Worm (Caenorhabditis elegans) whole organism, L3 larva: ENCODE results near the gene F49C12.2.
A peak's percentile ranks its signal among the peaks of the same experiment; 100 is the strongest.

Experiments
- ZK546.5 ChIP-seq: sonication (generic microtip); optimal IDR thresholded peaks from 2 replicates; lab custom pipeline; 2017; ENCODE audit warnings: missing biosample characterization, missing genetic modification characterization
- aly-2 ChIP-seq: fragments of 150-350 bp; optimal IDR thresholded peaks from 2 replicates; lab custom pipeline; 2014; ENCODE audit warnings: missing biosample characterization, missing genetic modification characterization
- ama-1 ChIP-seq: fragments of 150-350 bp; optimal IDR thresholded peaks from 2 replicates; lab custom pipeline; 2018
- ceh-28 ChIP-seq: fragments of 150-350 bp; optimal IDR thresholded peaks from 2 replicates; lab custom pipeline; 2014; ENCODE audit warnings: missing biosample characterization, missing genetic modification reagents, missing genetic modification characterization
- ceh-82 ChIP-seq: fragments of 150-350 bp; optimal IDR thresholded peaks from 2 replicates; lab custom pipeline; 2014; ENCODE audit warnings: missing biosample characterization, missing genetic modification characterization
- egl-27 ChIP-seq: sonication (generic microtip); optimal IDR thresholded peaks from 4 replicates; lab custom pipeline; 2017; ENCODE audit warnings: missing biosample characterization, missing genetic modification reagents, missing genetic modification characterization
- egl-5 ChIP-seq: fragments of 150-350 bp; optimal IDR thresholded peaks from 2 replicates; lab custom pipeline; 2017; ENCODE audit warnings: missing biosample characterization, missing genetic modification reagents, missing genetic modification characterization, inconsistent platforms
- elt-1 ChIP-seq: fragments of 150-350 bp; optimal IDR thresholded peaks from 2 replicates; lab custom pipeline; 2014; ENCODE audit warnings: missing biosample characterization, missing genetic modification characterization
- elt-3 ChIP-seq, 3 experiments: fragments of 150-350 bp in 1 of 3; sonication (generic microtip) in 2 of 3; optimal IDR thresholded peaks; 2 replicates in 2 of 3; 4 replicates in 1 of 3; lab custom pipeline; 2014 to 2017; ENCODE audit warnings: missing biosample characterization in 3 of 3, missing genetic modification characterization in 3 of 3
- fkh-10 ChIP-seq: sonication (generic microtip); optimal IDR thresholded peaks from 2 replicates; lab custom pipeline; 2017; ENCODE audit warnings: missing biosample characterization, missing genetic modification reagents, missing genetic modification characterization
- fkh-2 ChIP-seq: fragments of 150-350 bp; optimal IDR thresholded peaks from 2 replicates; lab custom pipeline; 2014; ENCODE audit warnings: missing biosample characterization, missing genetic modification reagents, missing genetic modification characterization
- hmg-11 ChIP-seq: sonication (generic microtip); optimal IDR thresholded peaks from 2 replicates; lab custom pipeline; 2016; ENCODE audit warnings: missing genetic modification characterization, missing compliant biosample characterization
- lin-15B ChIP-seq: fragments of 150-350 bp; optimal IDR thresholded peaks from 2 replicates; lab custom pipeline; 2014; ENCODE audit warnings: missing biosample characterization, missing genetic modification characterization
- lin-39 ChIP-seq: fragments of 150-350 bp; optimal IDR thresholded peaks from 2 replicates; lab custom pipeline; 2018; ENCODE audit warnings: missing biosample characterization, missing genetic modification reagents, missing genetic modification characterization
- lsy-12 ChIP-seq: sonication (generic microtip); optimal IDR thresholded peaks from 2 replicates; lab custom pipeline; 2016; ENCODE audit warnings: mild to moderate bottlenecking, missing genetic modification characterization, missing compliant biosample characterization
- mdl-1 ChIP-seq: fragments of 150-350 bp; optimal IDR thresholded peaks from 2 replicates; lab custom pipeline; 2014; ENCODE audit warnings: missing biosample characterization, missing genetic modification characterization
- mml-1 ChIP-seq: fragments of 150-350 bp; sonication (generic microtip); optimal IDR thresholded peaks from 3 replicates; lab custom pipeline; 2014; ENCODE audit warnings: missing biosample characterization, missing genetic modification characterization
- nhr-12 ChIP-seq: fragments of 150-350 bp; optimal IDR thresholded peaks from 2 replicates; lab custom pipeline; 2014; ENCODE audit warnings: missing biosample characterization, missing genetic modification characterization
- nhr-23 ChIP-seq: fragments of 150-350 bp; optimal IDR thresholded peaks from 2 replicates; lab custom pipeline; 2014; ENCODE audit warnings: missing biosample characterization, missing genetic modification reagents, missing genetic modification characterization
- nhr-237 ChIP-seq: fragments of 150-350 bp; optimal IDR thresholded peaks from 2 replicates; lab custom pipeline; 2014; ENCODE audit warnings: missing biosample characterization, missing genetic modification characterization
- nhr-25 ChIP-seq: sonication (generic microtip); optimal IDR thresholded peaks from 2 replicates; lab custom pipeline; 2017; ENCODE audit warnings: missing biosample characterization, missing genetic modification characterization
- pha-4 ChIP-seq: fragments of 150-350 bp; optimal IDR thresholded peaks from 2 replicates; lab custom pipeline; 2014; ENCODE audit warnings: missing biosample characterization, missing genetic modification reagents, missing genetic modification characterization
- pqm-1 ChIP-seq: fragments of 150-350 bp; optimal IDR thresholded peaks from 2 replicates; lab custom pipeline; 2017; ENCODE audit warnings: missing biosample characterization, missing genetic modification characterization, inconsistent platforms
- sea-2 ChIP-seq: fragments of 150-350 bp; sonication (generic microtip); optimal IDR thresholded peaks from 4 replicates; lab custom pipeline; 2014; ENCODE audit warnings: missing biosample characterization, missing genetic modification reagents, missing genetic modification characterization
- skn-1 ChIP-seq: fragments of 150-350 bp; optimal IDR thresholded peaks from 2 replicates; lab custom pipeline; 2014; ENCODE audit warnings: missing biosample characterization, missing genetic modification characterization
- tbx-2 ChIP-seq: sonication (generic microtip); optimal IDR thresholded peaks from 2 replicates; lab custom pipeline; 2016; ENCODE audit warnings: mild to moderate bottlenecking, missing genetic modification characterization, missing compliant biosample characterization
- ztf-11 ChIP-seq: fragments of 150-350 bp; optimal IDR thresholded peaks from 2 replicates; lab custom pipeline; 2014; ENCODE audit warnings: missing biosample characterization, missing genetic modification characterization
- ztf-4 ChIP-seq: fragments of 150-350 bp; optimal IDR thresholded peaks from 2 replicates; lab custom pipeline; 2014; ENCODE audit warnings: missing biosample characterization, missing genetic modification characterization

F49C12.2 gene

DNA sequence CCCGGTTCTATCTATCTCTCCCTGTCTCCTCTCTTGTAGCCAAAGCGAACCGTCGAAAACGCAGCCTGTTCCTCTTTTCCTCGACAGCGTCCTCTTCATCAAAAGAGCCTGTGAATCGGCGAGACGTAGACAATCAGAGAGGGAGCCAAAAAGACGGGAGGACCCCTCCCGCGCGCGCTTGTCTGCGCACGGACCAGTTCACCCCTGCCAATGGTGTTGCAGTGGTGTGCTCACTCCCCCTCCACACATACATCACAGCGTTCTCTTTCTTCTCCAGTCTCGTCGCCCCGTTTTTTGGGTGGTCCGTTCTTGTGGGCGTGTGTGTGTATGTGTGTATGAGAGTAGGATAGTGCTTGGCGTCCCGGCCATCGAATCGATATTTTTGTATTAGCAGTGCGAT lies 30.1 kb downstream of the F49C12.2 start:
- TF ChIP-seq ama-1 (lab: Kevin White, UChicago) (no peak), elt-3 (tag; optimal IDR thresholded peaks at IDR 0.05; lab: Kevin White, UChicago) (no peak), hmg-11 (tag; lab: Kevin White, UChicago) (no peak), aly-2 (no peak)

DNA sequence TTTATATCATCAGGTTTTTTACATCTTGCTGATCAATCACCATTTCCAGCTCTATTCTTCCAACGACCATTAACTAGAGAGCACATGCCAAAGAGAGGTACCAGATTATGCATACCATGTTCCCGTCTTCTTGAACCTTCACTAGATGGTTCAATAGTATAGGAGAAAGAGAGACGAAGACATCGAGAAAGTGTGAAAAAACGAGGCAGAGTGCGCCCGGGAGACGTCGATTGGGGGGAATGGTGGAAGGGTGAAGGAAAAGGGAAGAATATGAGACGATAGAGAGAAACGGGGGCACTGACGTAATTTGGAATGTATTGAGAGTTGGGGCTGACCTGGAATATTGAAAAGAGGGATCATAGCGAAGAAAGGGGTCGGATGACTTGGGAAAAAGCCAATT lies 31.5 kb downstream of the F49C12.2 start:
- TF ChIP-seq nhr-25 (tag; lab: Kevin White, UChicago): peak; percentile 5
- no peak for TF ChIP-seq ZK546.5 (tag; lab: Kevin White, UChicago)

DNA sequence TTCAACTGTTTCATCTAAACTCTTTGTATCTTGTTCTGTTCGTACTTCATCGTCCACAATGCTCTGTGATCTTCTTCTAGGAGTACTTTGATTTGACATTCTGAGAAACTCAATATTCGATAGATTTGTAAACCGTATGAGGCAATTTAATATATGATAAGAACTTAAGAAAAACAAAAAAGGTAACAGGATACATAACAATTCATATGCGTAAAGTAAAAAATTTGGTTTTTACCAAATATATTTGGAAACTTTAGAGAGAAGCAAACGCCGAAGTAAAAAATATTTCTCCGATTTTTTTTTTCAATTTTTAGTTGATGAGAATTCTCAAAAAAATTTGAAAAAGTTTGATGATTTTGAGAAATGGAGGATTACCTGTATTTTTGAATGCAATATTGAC lies 32.6 kb downstream of the F49C12.2 start, which contains the start of gene Y11D7A.19:
Gene Y11D7A.19 (minus strand): TSS at position 101 of the 400 bp plus-strand sequence.
- TF ChIP-seq ceh-82 (tag; lab: Kevin White, UChicago) (no peak), lin-39 (tag; lab: Kevin White, UChicago) (no peak)

DNA sequence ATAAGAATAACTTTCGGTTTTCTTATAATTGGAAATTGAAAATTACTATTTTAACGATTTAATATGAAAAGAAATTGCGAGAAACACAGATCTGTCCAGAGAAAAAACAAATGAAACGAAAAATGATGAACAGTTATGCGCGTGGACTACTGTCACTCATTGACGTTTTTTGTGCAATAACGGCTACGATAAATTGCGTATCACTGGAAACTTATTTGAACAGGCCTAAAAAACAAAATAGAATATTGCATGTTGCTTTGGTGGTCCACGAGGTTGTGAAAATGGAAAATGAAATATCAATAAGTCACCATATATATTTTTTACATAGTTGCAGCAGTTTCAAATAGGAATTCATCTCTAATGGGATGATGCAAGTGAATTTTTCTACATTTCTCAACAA lies 34.5 kb downstream of the F49C12.2 start:
- TF ChIP-seq ama-1 (lab: Kevin White, UChicago) (no peak), elt-1 (tag; lab: Kevin White, UChicago) (no peak), ztf-11 (no peak), mml-1 (tag; lab: Kevin White, UChicago) (no peak), pqm-1 (tag; lab: Kevin White, UChicago) (no peak), skn-1 (no peak), fkh-10 (GFP tag; lab: Kevin White, UChicago) (no peak), nhr-25 (tag; lab: Kevin White, UChicago) (no peak), egl-27 (no peak)

DNA sequence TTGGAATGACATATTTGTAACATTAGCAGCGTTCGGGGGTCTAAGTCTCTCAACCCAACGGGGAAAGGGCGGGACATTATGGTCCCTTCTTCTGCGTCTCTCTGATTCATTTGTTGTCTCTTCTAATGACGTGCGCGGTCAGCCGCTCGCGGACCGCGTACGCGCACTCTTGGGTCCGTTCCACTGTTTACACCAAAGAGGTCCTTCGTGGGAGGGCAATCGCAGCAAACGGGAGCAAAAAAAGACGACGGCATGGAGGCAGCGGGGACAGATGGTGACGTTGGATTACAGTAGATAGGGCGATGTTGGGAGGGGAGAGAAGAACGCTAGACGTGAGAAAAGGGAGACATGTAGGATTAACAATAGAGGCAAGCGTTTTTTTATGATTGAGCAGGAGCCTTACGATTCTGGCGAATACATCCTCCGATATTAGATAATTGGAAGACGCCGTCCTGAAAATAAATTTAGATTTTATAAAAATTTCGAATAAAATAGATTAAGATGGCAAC lies 35.2 kb downstream of the F49C12.2 start, which contains the start of gene flh-1:
Gene flh-1 (minus strand): TSS at position 459 of the 509 bp plus-strand sequence.
- TF ChIP-seq fkh-2 (tag; lab: Kevin White, UChicago) (no peak), tbx-2 (tag; lab: Kevin White, UChicago) (no peak), lsy-12 (no peak)

DNA sequence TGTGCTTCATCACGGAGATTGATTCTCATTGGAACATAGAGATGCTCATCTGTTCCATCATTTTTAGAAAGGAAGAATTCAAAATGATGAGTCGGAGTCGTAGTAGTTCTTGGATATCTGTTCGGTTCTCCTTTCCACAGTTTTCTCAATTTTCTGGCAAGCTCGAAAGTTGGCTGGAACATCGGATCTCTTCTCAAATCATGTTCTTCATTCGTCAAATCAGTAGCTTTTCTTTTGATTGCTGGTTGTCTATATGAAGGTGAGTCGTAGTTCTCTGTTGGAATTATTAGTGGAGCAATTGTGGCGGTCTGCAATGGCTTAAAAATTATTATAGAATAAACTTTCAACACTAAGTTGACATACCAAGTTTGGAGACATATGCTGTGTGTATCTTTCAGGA lies 36.8 kb downstream of the F49C12.2 start:
- TF ChIP-seq aly-2: no peak
- TF ChIP-seq ztf-11: no peak
- TF ChIP-seq lsy-12: no peak

DNA sequence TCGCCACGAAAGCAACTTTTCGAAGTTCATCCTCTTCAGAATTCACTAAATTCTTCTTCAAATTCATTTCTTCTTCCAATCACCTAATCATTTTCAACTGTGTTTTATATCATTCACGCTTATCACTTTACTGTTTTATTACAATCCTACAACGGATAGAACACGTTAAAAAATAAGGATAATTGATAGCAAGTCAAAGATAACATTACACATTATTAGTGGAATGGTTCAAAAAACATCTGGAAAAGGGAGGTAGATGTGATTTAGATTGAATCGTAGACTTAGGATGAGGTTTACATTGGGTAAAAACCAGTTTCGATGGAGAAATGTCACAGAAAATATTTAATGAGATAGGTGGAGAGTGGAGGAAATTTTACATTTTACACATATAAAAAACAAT lies 37.4 kb downstream of the F49C12.2 start, which contains the start of gene col-120:
Gene col-120 (minus strand): TSS at position 101 of the 400 bp plus-strand sequence.
- TF ChIP-seq ztf-11 (no peak), ztf-4 (tag; lab: Kevin White, UChicago) (no peak), pha-4 (tag; lab: Kevin White, UChicago) (no peak), lin-39 (tag; lab: Kevin White, UChicago) (no peak), fkh-10 (GFP tag; lab: Kevin White, UChicago) (no peak), ceh-82 (tag; lab: Kevin White, UChicago) (no peak), pqm-1 (tag; lab: Kevin White, UChicago) (no peak), nhr-12 (no peak), sea-2 (no peak)

DNA sequence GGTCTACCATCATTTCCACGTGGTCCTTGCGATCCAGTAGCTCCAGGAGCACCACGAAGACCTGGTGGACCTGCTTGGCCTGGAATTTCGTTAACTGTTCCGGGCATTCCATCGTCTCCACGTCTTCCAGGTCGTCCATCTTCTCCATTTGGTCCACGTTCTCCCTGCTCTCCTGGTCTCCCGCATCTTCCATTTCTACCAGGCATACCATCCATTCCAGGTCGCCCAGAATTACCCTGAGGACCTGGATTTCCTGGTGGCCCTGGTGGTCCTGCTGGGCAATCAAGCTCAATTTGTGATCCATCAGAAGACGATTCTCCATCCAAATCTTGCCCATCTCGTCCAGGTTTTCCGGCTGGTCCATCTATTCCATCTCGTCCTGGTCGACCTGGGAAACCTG lies 38.2 kb downstream of the F49C12.2 start:
- no peak for TF ChIP-seq ztf-11
- no peak for TF ChIP-seq fkh-2 (tag; lab: Kevin White, UChicago)
- no peak for TF ChIP-seq nhr-12

DNA sequence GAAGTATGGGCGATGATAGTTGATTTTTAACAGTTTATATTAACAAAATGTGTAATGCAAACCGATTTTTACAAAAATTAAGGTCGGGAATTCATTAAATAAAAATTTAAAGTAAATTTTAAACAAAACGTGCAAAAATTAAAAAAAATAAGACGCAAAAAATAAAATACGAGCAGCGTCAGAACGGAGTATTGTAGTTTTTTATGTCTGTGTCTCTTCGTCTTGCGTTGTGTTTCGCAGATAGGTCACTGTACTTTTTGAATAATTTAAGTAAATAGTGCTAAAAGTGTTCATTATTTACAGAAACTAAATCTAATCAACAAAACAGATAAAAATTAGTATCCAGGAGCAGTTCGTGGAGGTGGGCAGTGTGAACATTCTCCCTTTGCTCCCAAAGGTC lies 38.7 kb downstream of the F49C12.2 start:
- no peak for TF ChIP-seq egl-5
- no peak for TF ChIP-seq hmg-11 (tag; lab: Kevin White, UChicago)
- TF ChIP-seq pqm-1 (tag; lab: Kevin White, UChicago): no peak
- TF ChIP-seq mdl-1 (tag; lab: Kevin White, UChicago): no peak
- TF ChIP-seq lin-15B: peak; percentile 41
- TF ChIP-seq fkh-2 (tag; lab: Kevin White, UChicago): no peak
- no peak for TF ChIP-seq pha-4 (tag; lab: Kevin White, UChicago)
- TF ChIP-seq nhr-237 (tag; lab: Kevin White, UChicago): no peak
- TF ChIP-seq nhr-12: no peak
- peak; percentile 4 for TF ChIP-seq ama-1 (lab: Kevin White, UChicago)
- no peak for TF ChIP-seq ceh-28 (tag; lab: Kevin White, UChicago)
- TF ChIP-seq skn-1: no peak
- TF ChIP-seq nhr-23 (tag; lab: Kevin White, UChicago): peak; percentile 34
